Fruit fly (Drosophila melanogaster) whole organism, prepupa: ENCODE data around the gene Cyp308a1.

Experiments used
- CG6792 ChIP-seq: fragments of 200-800 bp; sonication (Bioruptor generic); optimal IDR thresholded peaks from 3 replicates; lab custom pipeline; 2016; ENCODE audit warnings: missing biosample characterization, missing genetic modification characterization
- Hr4 ChIP-seq: fragments of 200-800 bp; sonication (Bioruptor generic); optimal IDR thresholded peaks from 3 replicates; lab custom pipeline; 2016; ENCODE audit warnings: missing biosample characterization, missing genetic modification characterization
- Sox15 ChIP-seq: fragments of 200-800 bp; sonication (Bioruptor generic); optimal IDR thresholded peaks from 3 replicates; lab custom pipeline; 2016; ENCODE audit warnings: missing biosample characterization, missing genetic modification characterization

DNA sequence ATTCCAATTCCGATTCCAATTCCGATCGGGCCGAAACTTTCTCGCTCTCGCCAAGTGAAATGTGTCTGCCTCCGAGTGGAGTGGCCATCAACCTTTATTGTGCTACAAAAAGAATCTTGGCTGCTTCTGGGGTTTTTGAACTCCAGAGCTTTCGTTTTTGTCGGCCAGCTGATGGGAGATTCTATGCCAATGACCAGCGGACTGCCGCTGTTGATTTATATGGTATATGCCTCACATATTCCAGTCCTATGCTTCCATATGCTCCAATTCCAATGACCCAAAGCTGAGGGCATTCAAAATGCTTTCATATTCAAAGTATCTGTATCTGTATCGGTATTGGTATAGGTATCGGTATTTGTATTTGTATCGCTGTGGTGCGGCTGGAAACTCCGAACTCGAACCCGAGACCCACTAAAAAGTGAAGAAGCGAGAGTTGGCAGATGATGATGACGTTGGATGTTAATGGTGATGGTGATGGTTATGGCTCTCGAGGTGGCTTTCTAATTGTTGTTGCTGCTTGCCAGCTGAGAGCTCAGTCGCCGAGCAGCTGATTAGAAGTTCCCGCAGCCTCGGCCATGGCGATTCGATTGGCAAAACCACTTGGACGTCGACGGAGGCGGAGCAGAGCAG is 36.6 kb upstream of the Cyp308a1 start:
- TF ChIP-seq Hr4 (GFP tag; lab: Kevin White, UChicago) (no peak), CG6792 (GFP tag; lab: Kevin White, UChicago) (no peak), Sox15 (no peak)
